4 worm cellular contexts compared by ENCODE assay signal in genomic region chrV:3523262-3523661, ce11.
A peak's percentile ranks its signal among the peaks of the same experiment; 100 is the strongest.
TF ChIP-seq lines count a peak whose summit lies in the region.

irg-1 (plus strand) TSS chrV:3523587.

TF ChIP-seq in whole organism, L1 larva, 84 proteins besides CTCF, POLR2A, EP300 and RAD21:
- TF ChIP-seq fkh-10 (GFP tag; optimal IDR thresholded peaks at IDR 0.05; lab: Kevin White, UChicago) (no peak), ces-1 (GFP tag; optimal IDR thresholded peaks at IDR 0.05; lab: Kevin White, UChicago) (no peak), sox-4 (tag; optimal IDR thresholded peaks at IDR 0.05; lab: Kevin White, UChicago) (no peak), vab-15 (tag; optimal IDR thresholded peaks at IDR 0.05; lab: Kevin White, UChicago) (no peak), elt-2 (tag; optimal IDR thresholded peaks at IDR 0.05; lab: Kevin White, UChicago) (peak; percentile 37), lir-3 (tag; optimal IDR thresholded peaks at IDR 0.05; lab: Kevin White, UChicago; ENCODE audit: poor library complexity) (no peak), ztf-11 (tag; optimal IDR thresholded peaks at IDR 0.05; lab: Kevin White, UChicago) (no peak), grh-1 (GFP tag; IDR thresholded peaks at IDR 0.05; lab: Robert Waterston, UW) (no peak), C04F5.9 (tag; optimal IDR thresholded peaks at IDR 0.05; lab: Kevin White, UChicago) (no peak)

TF ChIP-seq in whole organism, L3 larva, 47 proteins besides CTCF, POLR2A, EP300 and RAD21:
- TF ChIP-seq pqm-1 (tag; optimal IDR thresholded peaks at IDR 0.05; lab: Kevin White, UChicago) (peak; percentile 37), lin-39 (tag; optimal IDR thresholded peaks at IDR 0.05; lab: Kevin White, UChicago) (no peak)

TF ChIP-seq in whole organism, L4 larva, 104 proteins besides CTCF, POLR2A, EP300 and RAD21 (continues in another document):
- TF ChIP-seq nhr-237 (tag; optimal IDR thresholded peaks at IDR 0.05; lab: Kevin White, UChicago) (no peak), F10B5.3 (tag; optimal IDR thresholded peaks at IDR 0.05; lab: Kevin White, UChicago) (no peak), tra-1 (GFP tag; IDR thresholded peaks at IDR 0.05; lab: Robert Waterston, UW) (no peak), hlh-11 (tag; optimal IDR thresholded peaks at IDR 0.05; lab: Kevin White, UChicago) (no peak), nhr-11 (tag; optimal IDR thresholded peaks at IDR 0.05; lab: Kevin White, UChicago) (no peak), pha-4 (GFP tag; IDR thresholded peaks at IDR 0.05; lab: Robert Waterston, UW) (no peak), pha-4 (tag; optimal IDR thresholded peaks at IDR 0.05; lab: Kevin White, UChicago) (peak; percentile 30), R02D3.7 (tag; optimal IDR thresholded peaks at IDR 0.05; lab: Kevin White, UChicago) (no peak), nhr-76 (tag; optimal IDR thresholded peaks at IDR 0.05; lab: Kevin White, UChicago) (no peak), php-3 (GFP tag; IDR thresholded peaks at IDR 0.05; lab: Robert Waterston, UW) (no peak), snpc-1.2 (GFP tag; IDR thresholded peaks at IDR 0.05; lab: Robert Waterston, UW) (no peak), madf-9 (GFP tag; conservative IDR thresholded peaks at IDR 0.05; lab: Robert Waterston, UW) (no peak), ctbp-1 (GFP tag; IDR thresholded peaks at IDR 0.05; lab: Robert Waterston, UW) (no peak), Y5F2A.4 (GFP tag; optimal IDR thresholded peaks at IDR 0.05; lab: Kevin White, UChicago) (no peak), lin-39 (tag; optimal IDR thresholded peaks at IDR 0.05; lab: Kevin White, UChicago) (no peak), aha-1 (tag; lab: Kevin White, UChicago) (peak; percentile 56), gei-8 (GFP tag; optimal IDR thresholded peaks at IDR 0.05; lab: Kevin White, UChicago) (no peak), cey-2 (tag; optimal IDR thresholded peaks at IDR 0.05; lab: Kevin White, UChicago; ENCODE audit: borderline replicate concordance, insufficient read depth) (no peak), jun-1 (tag; optimal IDR thresholded peaks at IDR 0.05; lab: Kevin White, UChicago) (no peak), fkh-10 (GFP tag; optimal IDR thresholded peaks at IDR 0.05; lab: Kevin White, UChicago) (no peak), lin-29 (GFP tag; IDR thresholded peaks at IDR 0.05; lab: Robert Waterston, UW) (no peak), nhr-102 (tag; optimal IDR thresholded peaks at IDR 0.05; lab: Kevin White, UChicago) (no peak), Y105C5A.15 (GFP tag; IDR thresholded peaks at IDR 0.05; lab: Robert Waterston, UW) (no peak), ceh-44 (GFP tag; IDR thresholded peaks at IDR 0.05; lab: Robert Waterston, UW) (no peak), nhr-10 (tag; optimal IDR thresholded peaks at IDR 0.05; lab: Kevin White, UChicago) (no peak), dmd-6 (GFP tag; IDR thresholded peaks at IDR 0.05; lab: Robert Waterston, UW) (no peak), set-16 (GFP tag; IDR thresholded peaks at IDR 0.05; lab: Robert Waterston, UW) (no peak), mep-1 (tag; optimal IDR thresholded peaks at IDR 0.05; lab: Kevin White, UChicago) (no peak), nhr-28 (tag; optimal IDR thresholded peaks at IDR 0.05; lab: Kevin White, UChicago) (peak; percentile 54), D1046.2 (GFP tag; IDR thresholded peaks at IDR 0.05; lab: Robert Waterston, UW) (no peak), egl-43 (GFP tag; IDR thresholded peaks at IDR 0.05; lab: Robert Waterston, UW) (no peak), sdz-12 (GFP tag; optimal IDR thresholded peaks at IDR 0.05; lab: Kevin White, UChicago) (no peak), mdl-1 (tag; optimal IDR thresholded peaks at IDR 0.05; lab: Kevin White, UChicago) (no peak), pqm-1 (tag; optimal IDR thresholded peaks at IDR 0.05; lab: Kevin White, UChicago) (peak; percentile 4), nhr-41 (GFP tag; IDR thresholded peaks at IDR 0.05; lab: Robert Waterston, UW) (no peak), fos-1 (tag; optimal IDR thresholded peaks at IDR 0.05; lab: Kevin White, UChicago) (no peak), ceh-20 (GFP tag; IDR thresholded peaks at IDR 0.05; lab: Robert Waterston, UW) (no peak), lsy-2 (tag; optimal IDR thresholded peaks at IDR 0.05; lab: Kevin White, UChicago) (no peak), nhr-6 (tag; optimal IDR thresholded peaks at IDR 0.05; lab: Kevin White, UChicago) (no peak), dpl-1 (GFP tag; optimal IDR thresholded peaks at IDR 0.05; lab: Kevin White, UChicago) (no peak), duxl-1 (tag; optimal IDR thresholded peaks at IDR 0.05; lab: Kevin White, UChicago; ENCODE audit: poor library complexity) (no peak), nhr-77 (tag; optimal IDR thresholded peaks at IDR 0.05; lab: Kevin White, UChicago) (peak; percentile 37), nhr-25 (tag; optimal IDR thresholded peaks at IDR 0.05; lab: Kevin White, UChicago; ENCODE audit: borderline replicate concordance, insufficient read depth) (no peak), ceh-28 (tag; optimal IDR thresholded peaks at IDR 0.05; lab: Kevin White, UChicago) (no peak)

TF ChIP-seq in whole organism, young adult, 124 proteins besides CTCF, POLR2A, EP300 and RAD21:
- TF ChIP-seq cebp-1 (GFP tag; IDR thresholded peaks at IDR 0.05; lab: Robert Waterston, UW): peak; percentile 25; the same call in 1 of the 2 replicates
- no peak for TF ChIP-seq cebp-1 (tag; optimal IDR thresholded peaks at IDR 0.05; lab: Kevin White, UChicago)
- TF ChIP-seq nhr-179 (tag; optimal IDR thresholded peaks at IDR 0.05; lab: Kevin White, UChicago): no peak
TF ChIP-seq in whole organism, young adult: peak in this region for 1.
